Worm (Caenorhabditis elegans) whole organism, mixed stage, embryonic: Measurements from ENCODE around the gene C51E3.9.

ENCODE experiments used
- elt-1 ChIP-seq: sonication (generic microtip); optimal IDR thresholded peaks from 2 replicates; lab custom pipeline; 2017; ENCODE audit warnings: missing genetic modification characterization, mild to moderate bottlenecking, missing compliant biosample characterization, antibody characterized with exemption, moderate library complexity, borderline replicate concordance; ENCODE audit not compliant: insufficient read depth
- unc-62 ChIP-seq: fragments of 150-350 bp; optimal IDR thresholded peaks from 2 replicates; lab custom pipeline; 2014; ENCODE audit warnings: missing biosample characterization, missing genetic modification reagents, missing genetic modification characterization

ce11 chrV:10153076-10153475 is 7.3 kb downstream of the C51E3.9 start:
- no peak for TF ChIP-seq elt-1
- TF ChIP-seq unc-62 = no peak
